Worm (Caenorhabditis elegans): Measurements from ENCODE around the gene F02E8.4.
A peak's percentile ranks its signal among the peaks of the same experiment; 100 is the strongest.

- no peak for TF ChIP-seq ceh-58 (GFP tag; IDR thresholded peaks at IDR 0.05)
- TF ChIP-seq ekl-4 (GFP tag; IDR thresholded peaks at IDR 0.05) = no peak
- no peak for TF ChIP-seq Y56A3A.18 (GFP tag; IDR thresholded peaks at IDR 0.05)
- no peak for TF ChIP-seq ama-1 (optimal IDR thresholded peaks at IDR 0.05)
- no peak for TF ChIP-seq ama-1 (GFP tag; optimal IDR thresholded peaks at IDR 0.05)
- TF ChIP-seq ceh-27 (GFP tag; optimal IDR thresholded peaks at IDR 0.05) = peak; percentile 55
- no peak for TF ChIP-seq pha-4 (tag; optimal IDR thresholded peaks at IDR 0.05)
- no peak for TF ChIP-seq unc-62 (GFP tag; optimal IDR thresholded peaks at IDR 0.05)
Measured at ce11 chrX:4404717-4405116, 49.2 kb upstream of the F02E8.4 start.
